Worm (Caenorhabditis elegans) whole organism, L4/young adult: ENCODE data around the gene mig-18.

Source experiments
- W03F9.2 ChIP-seq: fragments of 150-350 bp; optimal IDR thresholded peaks from 2 replicates; lab custom pipeline; 2014; ENCODE audit warnings: missing biosample characterization, missing genetic modification characterization
- dao-5 ChIP-seq: sonication (generic microtip); optimal IDR thresholded peaks from 2 replicates; lab custom pipeline; 2016; ENCODE audit warnings: missing genotype, missing genetic modification characterization, moderate library complexity, missing compliant biosample characterization

DNA sequence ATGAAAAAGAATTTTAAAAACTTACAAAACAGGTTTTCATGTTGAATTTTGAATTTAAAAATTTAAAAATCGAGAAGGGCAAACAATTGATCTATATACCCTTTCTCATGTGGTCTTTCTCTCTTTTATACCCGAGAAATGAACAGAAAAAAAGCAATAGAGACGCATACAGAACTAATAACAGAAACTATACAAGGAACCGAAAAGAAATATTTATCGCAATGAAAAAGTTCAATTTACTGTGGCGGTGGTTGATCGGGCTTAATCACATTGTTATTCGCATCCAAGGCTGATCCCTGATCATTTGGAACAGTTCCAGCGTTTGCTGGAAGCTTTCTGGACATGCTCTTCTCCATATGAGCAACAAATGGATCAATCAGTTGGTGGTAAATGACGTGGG is 24.8 kb upstream of the mig-18 start, which contains the start of gene T03F6.10:
- no peak for TF ChIP-seq W03F9.2 (tag; lab: Kevin White, UChicago)
- no peak for TF ChIP-seq dao-5
